Worm (Caenorhabditis elegans): ENCODE data around the gene deg-1.

deg-1 gene

ce11 chrX:7814747-7815146 is 61.9 kb downstream of the deg-1 start:
- peak; percentile 16 for TF ChIP-seq nhr-80 (tag; optimal IDR thresholded peaks at IDR 0.05)
- peak; percentile 55 for TF ChIP-seq dox-1 (GFP tag; IDR thresholded peaks at IDR 0.05)
- peak; percentile 74 for TF ChIP-seq egrh-3 (GFP tag; IDR thresholded peaks at IDR 0.05)
- no peak for TF ChIP-seq C17E4.6 (GFP tag; IDR thresholded peaks at IDR 0.05)
- TF ChIP-seq let-526 (GFP tag; IDR thresholded peaks at IDR 0.05), result 0 out of 2 replicates have a peak, but pooled peaks have one; percentile 38
- TF ChIP-seq snpc-4 (GFP tag; optimal IDR thresholded peaks at IDR 0.05), result no peak
- no peak for TF ChIP-seq snpc-4 (tag; optimal IDR thresholded peaks at IDR 0.05)
- TF ChIP-seq somi-1 (GFP tag; optimal IDR thresholded peaks at IDR 0.05), result peak; percentile 19
- TF ChIP-seq dpl-1 (GFP tag; optimal IDR thresholded peaks at IDR 0.05), result no peak
- TF ChIP-seq zfh-2 (GFP tag; conservative IDR thresholded peaks at IDR 0.05), result peak; percentile 56
- TF ChIP-seq hmg-1.2 (GFP tag; IDR thresholded peaks at IDR 0.05), result peak; percentile 57; the same call in 1 of the 2 replicates

ce11 chrX:7815230-7815629 is 62.4 kb downstream of the deg-1 start:
- no peak for TF ChIP-seq somi-1 (GFP tag; optimal IDR thresholded peaks at IDR 0.05)
- no peak for TF ChIP-seq athp-1 (tag; optimal IDR thresholded peaks at IDR 0.05)
- TF ChIP-seq mcd-1 (GFP tag; IDR thresholded peaks at IDR 0.05), result no peak
- no peak for TF ChIP-seq lin-54 (GFP tag; optimal IDR thresholded peaks at IDR 0.05)
- TF ChIP-seq ama-1 (optimal IDR thresholded peaks at IDR 0.05), result no peak
- TF ChIP-seq ama-1 (GFP tag; optimal IDR thresholded peaks at IDR 0.05), result no peak
- no peak for TF ChIP-seq ZK185.1 (tag; optimal IDR thresholded peaks at IDR 0.05; ENCODE audit: poor library complexity, severe bottlenecking)
- TF ChIP-seq hmg-20 (GFP tag; IDR thresholded peaks at IDR 0.05), result no peak
- peak; percentile 31; the same call in 1 of the 2 replicates for TF ChIP-seq cebp-1 (GFP tag; IDR thresholded peaks at IDR 0.05)
- peak; percentile 83 for TF ChIP-seq cebp-1 (tag; optimal IDR thresholded peaks at IDR 0.05)
- TF ChIP-seq nfya-1 (tag; optimal IDR thresholded peaks at IDR 0.05; ENCODE audit: borderline replicate concordance, insufficient read depth), result no peak

ce11 chrX:7816434-7816974 is 63.6 kb downstream of the deg-1 start, which contains the start of the genes sek-1 and R03G5.6:
Gene sek-1 (plus strand): TSS chrX:7816734.
Gene R03G5.6 (minus strand): TSS chrX:7816924.
- TF ChIP-seq snpc-3.4 (tag; optimal IDR thresholded peaks at IDR 0.05) (no peak), aptf-3 (GFP tag; IDR thresholded peaks at IDR 0.05) (no peak)

ce11 chrX:7817555-7817954 is 64.7 kb downstream of the deg-1 start:
- no peak for TF ChIP-seq ets-4 (GFP tag; optimal IDR thresholded peaks at IDR 0.05)
- no peak for TF ChIP-seq akir-1 (GFP tag; optimal IDR thresholded peaks at IDR 0.05)
- no peak for TF ChIP-seq unc-62 (GFP tag; optimal IDR thresholded peaks at IDR 0.05)
- no peak for TF ChIP-seq bed-1 (GFP tag; IDR thresholded peaks at IDR 0.05)
- TF ChIP-seq F37B4.10 (GFP tag; IDR thresholded peaks at IDR 0.05), result no peak
- TF ChIP-seq mes-4 (tag; optimal IDR thresholded peaks at IDR 0.05), result no peak
- TF ChIP-seq B0035.1 (tag; optimal IDR thresholded peaks at IDR 0.05), result no peak
- no peak for TF ChIP-seq Y53F4B.3 (GFP tag; IDR thresholded peaks at IDR 0.05)
- no peak for TF ChIP-seq madf-8 (GFP tag; conservative IDR thresholded peaks at IDR 0.05)
- TF ChIP-seq F52B5.7 (tag; optimal IDR thresholded peaks at IDR 0.05), result no peak
- no peak for TF ChIP-seq aptf-3 (GFP tag; IDR thresholded peaks at IDR 0.05)
- TF ChIP-seq tbp1 (GFP tag; optimal IDR thresholded peaks at IDR 0.05), result no peak
- no peak for TF ChIP-seq hmg-1.2 (GFP tag; IDR thresholded peaks at IDR 0.05)
- TF ChIP-seq F39B2.1 (GFP tag; IDR thresholded peaks at IDR 0.05), result no peak
- no peak for TF ChIP-seq F10E7.11 (tag; optimal IDR thresholded peaks at IDR 0.05)
- TF ChIP-seq zfh-2 (GFP tag; conservative IDR thresholded peaks at IDR 0.05), result no peak
- no peak for TF ChIP-seq unc-130 (GFP tag; optimal IDR thresholded peaks at IDR 0.05)

All from whole organism, young adult.